Fruit fly (Drosophila melanogaster) whole organism: ENCODE data around the gene Cka.

Source experiments
- CG8478 ChIP-seq: fragments of >200 bp; optimal IDR thresholded peaks from 2 replicates; lab custom pipeline; 2018; ENCODE audit warnings: inconsistent platforms
- Dll ChIP-seq: fragments of >200 bp; optimal IDR thresholded peaks from 2 replicates; lab custom pipeline; 2017
- EcR ChIP-seq, 2 experiments: fragments of >200 bp; optimal IDR thresholded peaks; 2 replicates each; lab custom pipeline; 2017; ENCODE audit warnings: missing biosample characterization in 2 of 2, missing genetic modification characterization in 2 of 2, missing genetic modification reagents in 2 of 2
- pan ChIP-seq: fragments of >200 bp; optimal IDR thresholded peaks from 2 replicates; lab custom pipeline; 2017
- psq ChIP-seq: fragments of >200 bp; optimal IDR thresholded peaks from 2 replicates; lab custom pipeline; 2017
- usp ChIP-seq: fragments of >200 bp; optimal IDR thresholded peaks from 2 replicates; lab custom pipeline; 2017; ENCODE audit warnings: missing biosample characterization, missing genetic modification characterization, mixed read lengths

The Cka gene

dm6 chr2L:7997290-7998079 is 33.0 kb upstream of the Cka start:
- TF ChIP-seq EcR (GFP tag; optimal IDR thresholded peaks at IDR 0.05; lab: Kevin White, UChicago), result no peak

- TF ChIP-seq usp (GFP tag; lab: Kevin White, UChicago), result no peak
- TF ChIP-seq CG8478 (lab: Kevin White, UChicago), result no peak
- TF ChIP-seq pan (lab: Kevin White, UChicago), result no peak
- no peak for TF ChIP-seq psq (lab: Kevin White, UChicago)
- no peak for TF ChIP-seq EcR (GFP tag; optimal IDR thresholded peaks at IDR 0.05; lab: Kevin White, UChicago)
- no peak for TF ChIP-seq Dll (lab: Kevin White, UChicago)
Observed at dm6 chr2L:7998080-7998457, 32.5 kb upstream of the Cka start, which contains the start of gene CG7227. TSS of gene CG7227 (minus strand) at chr2L:7998151.

- no peak for TF ChIP-seq EcR (GFP tag; optimal IDR thresholded peaks at IDR 0.05; lab: Kevin White, UChicago)
- no peak for TF ChIP-seq usp (GFP tag; lab: Kevin White, UChicago)
- TF ChIP-seq psq (lab: Kevin White, UChicago), result no peak
- TF ChIP-seq pan (lab: Kevin White, UChicago), result no peak
- no peak for TF ChIP-seq Dll (lab: Kevin White, UChicago)
- TF ChIP-seq CG8478 (lab: Kevin White, UChicago), result no peak
Observed at dm6 chr2L:7998655-7999054, 31.9 kb upstream of the Cka start, which contains the start of gene Sirup. TSS of gene Sirup (plus strand) at chr2L:7998869.

dm6 chr2L:8000578-8001040 is 29.9 kb upstream of the Cka start:
- no peak for TF ChIP-seq CG8478 (lab: Kevin White, UChicago)
- no peak for TF ChIP-seq pan (lab: Kevin White, UChicago)
- no peak for TF ChIP-seq usp (GFP tag; lab: Kevin White, UChicago)
- no peak for TF ChIP-seq psq (lab: Kevin White, UChicago)

dm6 chr2L:8001694-8002627 is 28.6 kb upstream of the Cka start:
- TF ChIP-seq usp (GFP tag; lab: Kevin White, UChicago) (no peak), EcR (GFP tag; optimal IDR thresholded peaks at IDR 0.05; lab: Kevin White, UChicago) (peak in 1 of 2 experiments; percentile 13), pan (lab: Kevin White, UChicago) (peak; percentile 41)

- TF ChIP-seq CG8478 (lab: Kevin White, UChicago) (no peak), EcR (GFP tag; optimal IDR thresholded peaks at IDR 0.05; lab: Kevin White, UChicago) (no peak), pan (lab: Kevin White, UChicago) (no peak), psq (lab: Kevin White, UChicago) (no peak), Dll (lab: Kevin White, UChicago) (no peak), usp (GFP tag; lab: Kevin White, UChicago) (no peak)
Observed at dm6 chr2L:8004072-8004471, 26.4 kb upstream of the Cka start, which contains the start of gene Wwox. TSS of gene Wwox (minus strand) at chr2L:8004286.

dm6 chr2L:8006038-8006437 is 24.5 kb upstream of the Cka start:
- TF ChIP-seq psq (lab: Kevin White, UChicago), result no peak
- no peak for TF ChIP-seq CG8478 (lab: Kevin White, UChicago)
- no peak for TF ChIP-seq Dll (lab: Kevin White, UChicago)
- TF ChIP-seq EcR (GFP tag; optimal IDR thresholded peaks at IDR 0.05; lab: Kevin White, UChicago), result no peak
- no peak for TF ChIP-seq pan (lab: Kevin White, UChicago)
- no peak for TF ChIP-seq usp (GFP tag; lab: Kevin White, UChicago)

- TF ChIP-seq usp (GFP tag; lab: Kevin White, UChicago), result no peak
Observed at dm6 chr2L:8007160-8007876, 23.2 kb upstream of the Cka start, which contains the start of gene Spn28Dc. TSS of gene Spn28Dc (minus strand) at chr2L:8007210.

dm6 chr2L:8009283-8010211 is 21.0 kb upstream of the Cka start, which contains the start of gene CG12560:
TSS of gene CG12560 (minus strand) at chr2L:8009477.
- TF ChIP-seq EcR (GFP tag; optimal IDR thresholded peaks at IDR 0.05; lab: Kevin White, UChicago), result no peak
- TF ChIP-seq psq (lab: Kevin White, UChicago), result no peak
- TF ChIP-seq CG8478 (lab: Kevin White, UChicago), result no peak
- no peak for TF ChIP-seq Dll (lab: Kevin White, UChicago)
- TF ChIP-seq usp (GFP tag; lab: Kevin White, UChicago), result no peak
- no peak for TF ChIP-seq pan (lab: Kevin White, UChicago)
